Worm (Caenorhabditis elegans): Measurements from ENCODE around the gene mix-1.

mix-1 gene

ce11 chrII:10859359-10859758 is 35.3 kb downstream of the mix-1 start:
- no peak for TF ChIP-seq him-1 (tag; optimal IDR thresholded peaks at IDR 0.05)
- TF ChIP-seq dao-5 (tag; optimal IDR thresholded peaks at IDR 0.05), result no peak
- no peak for TF ChIP-seq W03F9.2 (tag; optimal IDR thresholded peaks at IDR 0.05)

ce11 chrII:10860840-10861239 is 36.8 kb downstream of the mix-1 start, which contains the start of gene M106.3:
Gene M106.3 (minus strand): TSS chrII:10860909.
- no peak for TF ChIP-seq dao-5 (tag; optimal IDR thresholded peaks at IDR 0.05)
- no peak for TF ChIP-seq him-1 (tag; optimal IDR thresholded peaks at IDR 0.05)
- no peak for TF ChIP-seq W03F9.2 (tag; optimal IDR thresholded peaks at IDR 0.05)

- TF ChIP-seq W03F9.2 (tag; optimal IDR thresholded peaks at IDR 0.05) (no peak), him-1 (tag; optimal IDR thresholded peaks at IDR 0.05) (no peak), dao-5 (tag; optimal IDR thresholded peaks at IDR 0.05) (no peak)
These were observed 37.3 kb downstream of the mix-1 start for ce11 chrII:10861305-10861704.

- TF ChIP-seq W03F9.2 (tag; optimal IDR thresholded peaks at IDR 0.05), result no peak
- TF ChIP-seq dao-5 (tag; optimal IDR thresholded peaks at IDR 0.05), result no peak
- TF ChIP-seq him-1 (tag; optimal IDR thresholded peaks at IDR 0.05), result no peak
These were observed 37.9 kb downstream of the mix-1 start for ce11 chrII:10861723-10862486.

ce11 chrII:10862749-10863656 is 39.0 kb downstream of the mix-1 start:
- TF ChIP-seq him-1 (tag; optimal IDR thresholded peaks at IDR 0.05) (no peak), dao-5 (tag; optimal IDR thresholded peaks at IDR 0.05) (no peak), W03F9.2 (tag; optimal IDR thresholded peaks at IDR 0.05) (no peak)

ce11 chrII:10867219-10867618 is 43.2 kb downstream of the mix-1 start:
- no peak for TF ChIP-seq W03F9.2 (tag; optimal IDR thresholded peaks at IDR 0.05)
- no peak for TF ChIP-seq him-1 (tag; optimal IDR thresholded peaks at IDR 0.05)

- TF ChIP-seq dao-5 (tag; optimal IDR thresholded peaks at IDR 0.05) (no peak), W03F9.2 (tag; optimal IDR thresholded peaks at IDR 0.05) (peak; percentile 95), him-1 (tag; optimal IDR thresholded peaks at IDR 0.05) (peak; percentile 95)
These were observed 44.7 kb downstream of the mix-1 start, which contains the start of the genes gmps-1 and cap-2 for ce11 chrII:10868670-10869246. Gene gmps-1 (minus strand): TSS chrII:10868720. Gene cap-2 (plus strand): TSS chrII:10869196.

- no peak for TF ChIP-seq him-1 (tag; optimal IDR thresholded peaks at IDR 0.05)
- no peak for TF ChIP-seq W03F9.2 (tag; optimal IDR thresholded peaks at IDR 0.05)
- no peak for TF ChIP-seq dao-5 (tag; optimal IDR thresholded peaks at IDR 0.05)
These were observed 46.7 kb downstream of the mix-1 start for ce11 chrII:10870698-10871097.

- TF ChIP-seq dao-5 (tag; optimal IDR thresholded peaks at IDR 0.05) (no peak), him-1 (tag; optimal IDR thresholded peaks at IDR 0.05) (peak; percentile 24), W03F9.2 (tag; optimal IDR thresholded peaks at IDR 0.05) (peak; percentile 80)
These were observed 48.5 kb downstream of the mix-1 start, which contains the start of the genes cyn-4 and copz-1 for ce11 chrII:10872541-10872940. Gene cyn-4 (minus strand): TSS chrII:10872611. Gene copz-1 (plus strand): TSS chrII:10872879.

ce11 chrII:10873631-10874030 is 49.6 kb downstream of the mix-1 start, which contains the start of gene orc-2:
Gene orc-2 (plus strand): TSS chrII:10873931.
- no peak for TF ChIP-seq him-1 (tag; optimal IDR thresholded peaks at IDR 0.05)
- TF ChIP-seq W03F9.2 (tag; optimal IDR thresholded peaks at IDR 0.05), result no peak
- TF ChIP-seq dao-5 (tag; optimal IDR thresholded peaks at IDR 0.05), result no peak

- no peak for TF ChIP-seq him-1 (tag; optimal IDR thresholded peaks at IDR 0.05)
- no peak for TF ChIP-seq W03F9.2 (tag; optimal IDR thresholded peaks at IDR 0.05)
- TF ChIP-seq dao-5 (tag; optimal IDR thresholded peaks at IDR 0.05), result no peak
These were observed 56.6 kb downstream of the mix-1 start, which contains the start of gene lurp-1 for ce11 chrII:10880625-10881024. Gene lurp-1 (plus strand): TSS chrII:10880925.

- no peak for TF ChIP-seq dao-5 (tag; optimal IDR thresholded peaks at IDR 0.05)
- no peak for TF ChIP-seq him-1 (tag; optimal IDR thresholded peaks at IDR 0.05)
- no peak for TF ChIP-seq W03F9.2 (tag; optimal IDR thresholded peaks at IDR 0.05)
These were observed 60.4 kb downstream of the mix-1 start, which contains the start of gene egg-3 for ce11 chrII:10884396-10884795. Gene egg-3 (minus strand): TSS chrII:10884441.

- TF ChIP-seq W03F9.2 (tag; optimal IDR thresholded peaks at IDR 0.05) (no peak), him-1 (tag; optimal IDR thresholded peaks at IDR 0.05) (no peak), dao-5 (tag; optimal IDR thresholded peaks at IDR 0.05) (no peak)
These were observed 61.2 kb downstream of the mix-1 start for ce11 chrII:10885250-10885649.

Data from whole organism, L4/young adult.